Worm (Caenorhabditis elegans): ENCODE data around the gene dct-5.

The dct-5 gene

ce11 chrII:5412467-5412866, 24.3 kb downstream of the dct-5 start, which contains the start of the genes EEED8.13 and EEED8.18:
EEED8.13 (minus strand) TSS chrII:5412567.
EEED8.18 (minus strand) TSS chrII:5412610.
- no peak for TF ChIP-seq unc-130 (GFP tag; optimal IDR thresholded peaks at IDR 0.05)
- no peak for TF ChIP-seq aptf-3 (GFP tag; IDR thresholded peaks at IDR 0.05)
- TF ChIP-seq F49E8.2 (tag; optimal IDR thresholded peaks at IDR 0.05; ENCODE audit: insufficient read depth) = no peak
- no peak for TF ChIP-seq F23B12.7 (tag; optimal IDR thresholded peaks at IDR 0.05; ENCODE audit: insufficient read depth)
- TF ChIP-seq ztf-18 (tag; optimal IDR thresholded peaks at IDR 0.05) = no peak
- no peak for TF ChIP-seq mel-28 (tag; optimal IDR thresholded peaks at IDR 0.05; ENCODE audit: borderline replicate concordance)
- no peak for TF ChIP-seq sdz-38 (tag; optimal IDR thresholded peaks at IDR 0.05)
- TF ChIP-seq mcd-1 (GFP tag; IDR thresholded peaks at IDR 0.05) = no peak
- TF ChIP-seq dpff-1 (tag; optimal IDR thresholded peaks at IDR 0.05) = no peak
- TF ChIP-seq nfyb-1 (GFP tag; IDR thresholded peaks at IDR 0.05) = no peak
- no peak for TF ChIP-seq F10E7.11 (tag; optimal IDR thresholded peaks at IDR 0.05)
- no peak for TF ChIP-seq ceh-100 (GFP tag; IDR thresholded peaks at IDR 0.05)
- TF ChIP-seq hlh-12 (tag; optimal IDR thresholded peaks at IDR 0.05) = no peak

DNA sequence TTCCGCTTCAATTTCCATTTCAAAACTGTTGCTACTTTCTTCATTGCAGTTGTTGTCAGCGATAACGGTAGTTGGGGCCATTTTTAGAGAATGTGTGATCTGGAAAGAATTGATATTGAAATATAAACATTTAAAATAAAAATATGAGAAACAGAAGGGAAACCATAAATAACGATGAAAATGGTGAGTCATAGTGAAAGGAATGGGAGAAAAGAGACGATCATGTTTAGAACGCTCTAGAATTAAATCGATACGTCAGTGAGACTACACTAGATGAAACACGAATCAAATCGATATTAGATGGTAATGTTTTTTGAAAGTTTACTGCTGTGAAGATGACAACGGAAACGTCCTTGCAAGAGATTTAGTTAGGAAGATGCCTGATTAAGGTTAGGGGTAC, 27.8 kb downstream of the dct-5 start, which contains the start of the genes EEED8.12 and EEED8.4:
TSS of gene EEED8.12 (minus strand) at position 101 of the 400 bp plus-strand sequence.
TSS of gene EEED8.4 (plus strand) at position 396 of the 400 bp plus-strand sequence.
- TF ChIP-seq lin-54 (GFP tag; optimal IDR thresholded peaks at IDR 0.05) = no peak
- no peak for TF ChIP-seq die-1 (tag; optimal IDR thresholded peaks at IDR 0.05)
- no peak for TF ChIP-seq rec-8 (tag; optimal IDR thresholded peaks at IDR 0.05)
- TF ChIP-seq nfya-1 (tag; optimal IDR thresholded peaks at IDR 0.05; ENCODE audit: borderline replicate concordance, insufficient read depth) = no peak
- no peak for TF ChIP-seq attf-6 (GFP tag; IDR thresholded peaks at IDR 0.05)
- no peak for TF ChIP-seq lin-26 (GFP tag; IDR thresholded peaks at IDR 0.05)
- TF ChIP-seq mxl-1 (tag; optimal IDR thresholded peaks at IDR 0.05) = no peak
- TF ChIP-seq C17E4.6 (GFP tag; IDR thresholded peaks at IDR 0.05) = no peak
- no peak for TF ChIP-seq fkh-3 (tag; optimal IDR thresholded peaks at IDR 0.05)

DNA sequence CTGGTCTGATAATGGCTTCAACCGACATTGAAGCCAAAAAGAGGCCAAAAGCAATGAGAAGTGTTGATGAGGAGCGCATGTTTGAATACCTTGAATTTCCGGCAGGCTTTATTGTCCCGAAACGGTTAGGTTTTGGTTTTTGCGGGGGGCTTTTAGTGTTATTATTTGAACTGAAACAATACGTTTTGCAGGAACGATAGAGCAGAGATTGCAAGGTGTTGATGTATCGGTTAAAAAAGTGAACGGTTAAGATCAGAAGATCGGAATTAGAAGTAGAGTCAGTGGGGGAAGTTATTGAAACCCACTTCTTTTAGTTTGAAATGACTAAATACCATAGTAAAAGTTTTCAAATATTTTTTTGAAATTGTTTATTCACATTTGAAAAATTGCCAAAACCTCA, 29.2 kb downstream of the dct-5 start, which contains the start of gene clec-141:
TSS of gene clec-141 (minus strand) at position 101 of the 400 bp plus-strand sequence.
- no peak for TF ChIP-seq snpc-4 (GFP tag; optimal IDR thresholded peaks at IDR 0.05)
- TF ChIP-seq snpc-4 (tag; optimal IDR thresholded peaks at IDR 0.05) = no peak
- TF ChIP-seq mes-4 (tag; optimal IDR thresholded peaks at IDR 0.05) = no peak
- no peak for TF ChIP-seq hlh-12 (tag; optimal IDR thresholded peaks at IDR 0.05)
- TF ChIP-seq rcor-1 (GFP tag; IDR thresholded peaks at IDR 0.05) = no peak
- no peak for TF ChIP-seq B0261.1 (tag; optimal IDR thresholded peaks at IDR 0.05)
- no peak for TF ChIP-seq F39B2.1 (GFP tag; IDR thresholded peaks at IDR 0.05)
- no peak for TF ChIP-seq tbx-9 (tag; optimal IDR thresholded peaks at IDR 0.05; ENCODE audit: borderline replicate concordance)
- TF ChIP-seq attf-3 (GFP tag; conservative IDR thresholded peaks at IDR 0.05) = no peak
- TF ChIP-seq xnd-1 (tag; optimal IDR thresholded peaks at IDR 0.05) = no peak
- no peak for TF ChIP-seq ztf-25 (GFP tag; IDR thresholded peaks at IDR 0.05)
- TF ChIP-seq tbp1 (GFP tag; optimal IDR thresholded peaks at IDR 0.05) = no peak
- TF ChIP-seq B0035.1 (tag; optimal IDR thresholded peaks at IDR 0.05) = no peak
- no peak for TF ChIP-seq hmg-20 (GFP tag; IDR thresholded peaks at IDR 0.05)
- no peak for TF ChIP-seq gei-17 (GFP tag; optimal IDR thresholded peaks at IDR 0.05)
- no peak for TF ChIP-seq zfh-2 (GFP tag; conservative IDR thresholded peaks at IDR 0.05)

Data from whole organism, young adult.